Worm (Caenorhabditis elegans) whole organism, L4 larva: Measurements from ENCODE around the gene F58F9.6.
A peak's percentile ranks its signal among the peaks of the same experiment; 100 is the strongest.

Experiments used
- F10B5.3 ChIP-seq: sonication (generic microtip); optimal IDR thresholded peaks from 2 replicates; lab custom pipeline; 2016; ENCODE audit warnings: mild to moderate bottlenecking, missing genetic modification characterization, missing compliant biosample characterization
- Y105C5A.15 ChIP-seq: fragments of 200-800 bp; sonication (Bioruptor generic); IDR thresholded peaks from 2 replicates; pipeline ENCODE4 v1.3.6; 2022; ENCODE audit warnings: missing genetic modification characterization, missing compliant biosample characterization
- ZK546.5 ChIP-seq, 2 experiments: sonication (generic microtip); optimal IDR thresholded peaks; 2 replicates each; lab custom pipeline; 2017; ENCODE audit warnings: missing biosample characterization in 2 of 2, missing genetic modification characterization in 2 of 2
- aha-1 ChIP-seq: fragments of 150-350 bp; peaks from one replicate; lab custom pipeline; 2014; ENCODE audit warnings: missing biosample characterization, missing genetic modification characterization
- aly-2 ChIP-seq: sonication (generic microtip); optimal IDR thresholded peaks from 2 replicates; lab custom pipeline; 2018; ENCODE audit warnings: missing biosample characterization, missing genetic modification characterization
- ces-1 ChIP-seq: fragments of 150-350 bp; sonication (generic microtip); optimal IDR thresholded peaks from 4 replicates; lab custom pipeline; 2014; ENCODE audit warnings: missing biosample characterization, missing genetic modification reagents, missing genetic modification characterization
- cey-2 ChIP-seq: sonication (generic microtip); optimal IDR thresholded peaks from 3 replicates; lab custom pipeline; 2017; ENCODE audit warnings: missing genetic modification characterization, mild to moderate bottlenecking, missing compliant biosample characterization, antibody characterized with exemption, borderline replicate concordance; ENCODE audit not compliant: insufficient read depth
- ctbp-1 ChIP-seq: fragments of 200-800 bp; sonication (Bioruptor generic); IDR thresholded peaks from 2 replicates; pipeline ENCODE4 v1.3.6; 2022; ENCODE audit warnings: missing genetic modification reagents, missing genetic modification characterization, missing compliant biosample characterization
- daf-16 ChIP-seq, 3 experiments: sonication (generic microtip); optimal IDR thresholded peaks; 2 replicates each; lab custom pipeline; 2016 to 2017; ENCODE audit warnings: missing genetic modification characterization in 3 of 3, missing genetic modification reagents in 3 of 3, mild to moderate bottlenecking in 2 of 3, missing compliant biosample characterization in 2 of 3, missing biosample characterization in 1 of 3, moderate library complexity in 1 of 3
- dmd-6 ChIP-seq: fragments of 200-800 bp; sonication (Bioruptor generic); IDR thresholded peaks from 2 replicates; pipeline ENCODE4 v1.3.6; 2022; ENCODE audit warnings: missing genetic modification reagents, missing genetic modification characterization, missing compliant biosample characterization
- dmd-9 ChIP-seq: fragments of 200-800 bp; sonication (Bioruptor generic); IDR thresholded peaks from 2 replicates; pipeline ENCODE4 v1.3.6; 2022; ENCODE audit warnings: missing genetic modification reagents, missing genetic modification characterization, missing compliant biosample characterization
- dve-1 ChIP-seq: sonication (generic microtip); optimal IDR thresholded peaks from 2 replicates; lab custom pipeline; 2017; ENCODE audit warnings: antibody characterized with exemption, mild to moderate bottlenecking, missing genetic modification characterization, missing compliant biosample characterization; ENCODE audit not compliant: insufficient read depth
- egl-27 ChIP-seq: sonication (generic microtip); optimal IDR thresholded peaks from 3 replicates; lab custom pipeline; 2017; ENCODE audit warnings: missing biosample characterization, missing genetic modification reagents, missing genetic modification characterization
- gei-8 ChIP-seq: fragments of 200-800 bp; sonication (Bioruptor generic); optimal IDR thresholded peaks from 2 replicates; lab custom pipeline; 2018; ENCODE audit warnings: mild to moderate bottlenecking, missing genetic modification characterization, missing compliant biosample characterization
- hlh-11 ChIP-seq: fragments of 200-800 bp; sonication (Bioruptor generic); optimal IDR thresholded peaks from 2 replicates; lab custom pipeline; 2018; ENCODE audit warnings: mild to moderate bottlenecking, missing genetic modification characterization, missing compliant biosample characterization
- lin-1 ChIP-seq: fragments of 200-800 bp; sonication (Bioruptor generic); IDR thresholded peaks from 2 replicates; pipeline ENCODE4 v1.3.6; 2022; ENCODE audit warnings: missing genetic modification reagents, missing genetic modification characterization, missing compliant biosample characterization
- lin-15B ChIP-seq: fragments of 150-350 bp; sonication (generic microtip); optimal IDR thresholded peaks from 3 replicates; lab custom pipeline; 2014; ENCODE audit warnings: missing biosample characterization, missing genetic modification characterization
- lin-29 ChIP-seq: fragments of 200-800 bp; sonication (Bioruptor generic); IDR thresholded peaks from 2 replicates; pipeline ENCODE4 v1.3.6; 2022; ENCODE audit warnings: missing genetic modification reagents, missing genetic modification characterization, missing compliant biosample characterization
- mep-1 ChIP-seq: fragments of 150-350 bp; sonication (generic microtip); optimal IDR thresholded peaks from 3 replicates; lab custom pipeline; 2014; ENCODE audit warnings: missing biosample characterization, missing genetic modification characterization
- nhr-10 ChIP-seq: fragments of 150-350 bp; optimal IDR thresholded peaks from 2 replicates; lab custom pipeline; 2014; ENCODE audit warnings: missing biosample characterization, missing genetic modification characterization
- nhr-111 ChIP-seq: fragments of 200-800 bp; sonication (Bioruptor generic); optimal IDR thresholded peaks from 2 replicates; lab custom pipeline; 2018; ENCODE audit warnings: mild to moderate bottlenecking, missing genetic modification characterization, missing compliant biosample characterization
- nhr-25 ChIP-seq: sonication (generic microtip); optimal IDR thresholded peaks from 2 replicates; lab custom pipeline; 2017; ENCODE audit warnings: missing genetic modification characterization, mild to moderate bottlenecking, missing compliant biosample characterization, antibody characterized with exemption, moderate library complexity, borderline replicate concordance; ENCODE audit not compliant: insufficient read depth
- nhr-28 ChIP-seq: fragments of 150-350 bp; optimal IDR thresholded peaks from 2 replicates; lab custom pipeline; 2014; ENCODE audit warnings: missing biosample characterization, missing genetic modification characterization
- php-3 ChIP-seq: fragments of 200-800 bp; sonication (Bioruptor generic); IDR thresholded peaks from 2 replicates; pipeline ENCODE4 v1.3.6; 2022; ENCODE audit warnings: missing genetic modification reagents, missing genetic modification characterization, missing compliant biosample characterization
- pqm-1 ChIP-seq: sonication (generic microtip); optimal IDR thresholded peaks from 2 replicates; lab custom pipeline; 2017; ENCODE audit warnings: missing biosample characterization, missing genetic modification characterization
- set-16 ChIP-seq: fragments of 200-800 bp; sonication (Bioruptor generic); IDR thresholded peaks from 2 replicates; pipeline ENCODE4 v1.3.6; 2022; ENCODE audit warnings: missing genetic modification reagents, missing genetic modification characterization, missing compliant biosample characterization
- spr-3 ChIP-seq: fragments of 200-800 bp; sonication (Bioruptor generic); optimal IDR thresholded peaks from 2 replicates; lab custom pipeline; 2018; ENCODE audit warnings: mild to moderate bottlenecking, missing genetic modification characterization, missing compliant biosample characterization
- tra-1 ChIP-seq: fragments of 200-800 bp; sonication (Bioruptor generic); IDR thresholded peaks from 2 replicates; pipeline ENCODE4 v1.3.6; 2022; ENCODE audit warnings: missing genetic modification reagents, missing genetic modification characterization, missing compliant biosample characterization
- unc-62 ChIP-seq, 3 experiments: fragments of 150-350 bp in 1 of 3; sonication (generic microtip); optimal IDR thresholded peaks in 2 of 3; peaks in 1 of 3; 1 replicate in 1 of 3; 2 replicates in 2 of 3; lab custom pipeline; 2014 to 2017; ENCODE audit warnings: missing biosample characterization in 3 of 3, missing genetic modification characterization in 3 of 3, missing genetic modification reagents in 3 of 3, missing genotype in 1 of 3
- vab-7 ChIP-seq: fragments of 200-800 bp; sonication (Bioruptor generic); IDR thresholded peaks from 2 replicates; pipeline ENCODE4 v1.3.6; 2022; ENCODE audit warnings: missing genetic modification reagents, missing genetic modification characterization, missing compliant biosample characterization
- zag-1 ChIP-seq: fragments of 150-350 bp; optimal IDR thresholded peaks from 2 replicates; lab custom pipeline; 2014; ENCODE audit warnings: missing biosample characterization, missing genetic modification characterization
- zfp-2 ChIP-seq: sonication (generic microtip); optimal IDR thresholded peaks from 2 replicates; lab custom pipeline; 2016; ENCODE audit warnings: mild to moderate bottlenecking, missing genetic modification characterization, missing compliant biosample characterization
- ztf-11 ChIP-seq: fragments of 150-350 bp; optimal IDR thresholded peaks from 2 replicates; lab custom pipeline; 2014; ENCODE audit warnings: missing biosample characterization, missing genetic modification characterization

Gene F58F9.6

DNA sequence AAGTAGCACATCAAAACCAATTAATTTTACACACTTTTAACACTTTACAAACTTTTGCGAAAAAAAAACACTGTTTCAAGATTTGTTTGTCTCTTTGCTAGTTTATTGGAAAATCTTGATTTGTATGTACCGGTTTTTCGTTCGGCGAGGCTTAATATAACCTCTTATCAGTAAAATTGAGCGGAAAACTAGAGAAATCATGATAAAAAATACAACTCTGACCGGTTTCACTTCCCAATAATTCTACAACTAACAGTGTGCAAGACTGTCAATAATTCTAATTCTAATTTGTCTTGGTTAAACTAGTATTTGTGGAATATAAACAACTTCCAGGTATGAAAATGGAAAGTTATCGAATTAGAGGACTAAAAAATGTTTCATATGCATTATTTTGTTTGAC is 15.5 kb downstream of the F58F9.6 start, which contains the start of gene C49A9.3:
TSS of gene C49A9.3 (plus strand) at position 212 of the 400 bp plus-strand sequence.
- TF ChIP-seq spr-3 (no peak), set-16 (GFP tag; lab: Robert Waterston, UW) (no peak), gei-8 (GFP tag; lab: Kevin White, UChicago) (no peak), dmd-6 (GFP tag; lab: Robert Waterston, UW) (peak; percentile 35; the same call in 1 of the 2 replicates), daf-16 (GFP tag; optimal IDR thresholded peaks at IDR 0.05; lab: Kevin White, UChicago) (no peak), daf-16 (tag; optimal IDR thresholded peaks at IDR 0.05; lab: Kevin White, UChicago) (peak; percentile 73), egl-27 (tag; lab: Kevin White, UChicago) (no peak), dve-1 (tag; lab: Kevin White, UChicago) (no peak), ztf-11 (tag; lab: Kevin White, UChicago) (no peak), ces-1 (GFP tag; lab: Kevin White, UChicago) (no peak), cey-2 (no peak), aly-2 (tag; lab: Kevin White, UChicago) (no peak), pqm-1 (tag; lab: Kevin White, UChicago) (peak; percentile 55), nhr-28 (tag; lab: Kevin White, UChicago) (peak; percentile 64), php-3 (GFP tag; lab: Robert Waterston, UW) (0 out of 2 replicates have a peak, but pooled peaks have one; percentile 34), vab-7 (GFP tag; lab: Robert Waterston, UW) (no peak), dmd-9 (no peak)

DNA sequence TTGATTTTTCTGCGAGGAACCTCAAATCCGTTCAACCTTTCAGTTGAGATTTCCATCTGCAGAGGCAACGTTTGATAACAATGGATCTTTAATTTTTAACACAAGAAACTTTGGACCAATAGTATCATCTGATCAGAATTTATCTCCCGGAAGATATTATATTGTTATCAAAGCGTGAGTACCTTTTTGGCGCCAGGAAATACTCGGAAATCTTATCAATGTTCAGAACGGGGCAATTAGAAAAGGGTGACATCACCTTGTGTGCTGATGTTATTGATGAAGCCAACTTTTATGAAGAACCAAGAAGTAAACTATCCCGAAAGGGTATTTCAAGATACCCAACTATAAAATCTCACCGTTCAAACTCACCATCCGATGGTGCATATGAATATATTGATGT is 17.3 kb downstream of the F58F9.6 start:
- TF ChIP-seq dmd-6 (GFP tag; lab: Robert Waterston, UW) = peak; percentile 79
- TF ChIP-seq lin-1 (GFP tag; lab: Robert Waterston, UW) = peak; percentile 76
- TF ChIP-seq, all 104 proteins: peak for 2; not testable (repeated sequence) for 102

DNA sequence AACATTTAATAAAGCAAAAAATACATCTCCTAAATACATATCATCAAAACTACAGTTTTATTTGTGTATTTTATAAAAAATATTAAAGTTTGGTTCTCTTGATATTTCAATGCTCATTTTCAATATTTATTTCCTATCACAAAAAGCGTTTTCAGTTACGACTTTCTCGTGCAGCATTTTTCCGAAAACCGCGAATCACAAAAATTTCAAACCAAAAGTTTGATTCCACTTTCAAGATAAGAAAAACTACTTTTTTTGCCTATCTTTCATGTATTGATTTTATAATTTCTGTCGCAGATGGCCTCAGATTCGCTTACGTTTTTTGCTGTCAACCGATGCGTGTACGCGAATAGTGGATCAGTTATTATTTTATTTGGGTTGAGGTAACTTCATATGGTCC is 18.0 kb downstream of the F58F9.6 start, which contains the start of gene C49A9.4:
TSS of gene C49A9.4 (plus strand) at position 265 of the 400 bp plus-strand sequence.
- TF ChIP-seq dmd-6 (GFP tag; lab: Robert Waterston, UW) = peak; percentile 42; the same call in 1 of the 2 replicates
- TF ChIP-seq nhr-111 (GFP tag; lab: Kevin White, UChicago) = no peak
- no peak for TF ChIP-seq daf-16 (GFP tag; optimal IDR thresholded peaks at IDR 0.05; lab: Kevin White, UChicago)
- peak; percentile 70 for TF ChIP-seq daf-16 (tag; optimal IDR thresholded peaks at IDR 0.05; lab: Kevin White, UChicago)
- TF ChIP-seq vab-7 (GFP tag; lab: Robert Waterston, UW) = no peak
- TF ChIP-seq nhr-10 (tag; lab: Kevin White, UChicago) = no peak
- no peak for TF ChIP-seq aly-2 (tag; lab: Kevin White, UChicago)
- TF ChIP-seq hlh-11 (tag; lab: Kevin White, UChicago) = peak; percentile 6
- peak; percentile 41 for TF ChIP-seq dve-1 (tag; lab: Kevin White, UChicago)
- no peak for TF ChIP-seq aha-1 (tag; lab: Kevin White, UChicago)
- peak; percentile 46 for TF ChIP-seq pqm-1 (tag; lab: Kevin White, UChicago)
- TF ChIP-seq mep-1 (tag; lab: Kevin White, UChicago) = peak; percentile 6

DNA sequence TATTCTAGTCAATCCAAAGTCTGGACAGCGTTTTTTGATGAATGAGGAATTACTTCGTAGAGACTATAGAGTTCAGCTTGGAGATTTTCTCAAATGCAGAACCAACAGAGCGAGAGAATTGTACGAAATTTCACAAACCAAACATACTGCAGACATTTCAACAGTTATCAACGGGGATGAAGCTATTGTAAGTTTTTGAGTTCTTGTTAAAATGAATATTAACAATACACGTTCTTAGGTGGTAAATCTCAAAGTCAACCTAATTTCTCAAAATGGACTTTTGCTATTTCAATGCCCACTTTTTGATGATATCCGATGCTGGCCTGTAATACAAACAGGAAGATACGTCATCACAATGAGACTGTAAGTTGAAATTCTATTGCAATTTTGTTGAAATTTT is 19.9 kb downstream of the F58F9.6 start:
- TF ChIP-seq F10B5.3 (tag; lab: Kevin White, UChicago) (no peak), zag-1 (tag; lab: Kevin White, UChicago) (no peak), nhr-25 (no peak), unc-62 (GFP tag; optimal IDR thresholded peaks at IDR 0.05 in 1 of 2; lab: Kevin White, UChicago) (peak in 1 of 2 experiments; percentile 94), unc-62 (tag; optimal IDR thresholded peaks at IDR 0.05; lab: Kevin White, UChicago) (no peak), lin-29 (GFP tag; lab: Robert Waterston, UW) (no peak)

DNA sequence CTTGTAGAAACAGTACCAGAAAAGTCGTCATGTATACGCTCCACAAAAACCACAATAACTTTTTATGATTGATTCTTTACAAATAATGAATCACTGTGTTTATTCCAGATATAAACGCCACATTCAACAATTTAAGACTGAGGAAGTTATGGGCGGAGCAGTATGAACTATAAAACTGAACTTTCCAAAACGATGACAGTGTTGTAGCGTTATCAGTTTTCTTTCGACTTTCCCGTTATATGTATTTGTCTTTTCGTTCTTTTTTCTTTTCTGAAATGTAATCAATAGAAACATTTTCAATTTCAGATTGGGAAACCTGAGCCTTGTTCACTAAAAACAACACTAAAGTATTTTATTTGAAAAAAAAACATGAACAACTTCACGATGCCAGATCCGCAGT is 20.3 kb downstream of the F58F9.6 start, which contains the start of gene C49A9.9:
TSS of gene C49A9.9 (plus strand) at position 307 of the 400 bp plus-strand sequence.
- peak; percentile 58 for TF ChIP-seq nhr-28 (tag; lab: Kevin White, UChicago)
- peak; percentile 33; the same call in 1 of the 2 replicates for TF ChIP-seq dmd-6 (GFP tag; lab: Robert Waterston, UW)
- no peak for TF ChIP-seq lin-15B (tag; lab: Kevin White, UChicago)
- TF ChIP-seq daf-16 (GFP tag; optimal IDR thresholded peaks at IDR 0.05; lab: Kevin White, UChicago) = no peak
- peak; percentile 25 for TF ChIP-seq daf-16 (tag; optimal IDR thresholded peaks at IDR 0.05; lab: Kevin White, UChicago)
- no peak for TF ChIP-seq Y105C5A.15 (GFP tag; lab: Robert Waterston, UW)
- TF ChIP-seq hlh-11 (tag; lab: Kevin White, UChicago) = peak; percentile 0
- TF ChIP-seq ctbp-1 (GFP tag; lab: Robert Waterston, UW) = no peak
- no peak for TF ChIP-seq zfp-2 (tag; lab: Kevin White, UChicago)
- TF ChIP-seq tra-1 (GFP tag; lab: Robert Waterston, UW) = no peak
- no peak for TF ChIP-seq ZK546.5 (tag; optimal IDR thresholded peaks at IDR 0.05; lab: Kevin White, UChicago)
- TF ChIP-seq dve-1 (tag; lab: Kevin White, UChicago) = peak; percentile 1
- peak; percentile 73 for TF ChIP-seq pqm-1 (tag; lab: Kevin White, UChicago)
